Worm (Caenorhabditis elegans) whole organism, L1 larva: Measurements from ENCODE around the gene vglu-2.

Source experiments
- C04F5.9 ChIP-seq: sonication (generic microtip); optimal IDR thresholded peaks from 2 replicates; lab custom pipeline; 2016; ENCODE audit warnings: missing genetic modification characterization, missing compliant biosample characterization
- C16A3.4 ChIP-seq: fragments of 150-350 bp; optimal IDR thresholded peaks from 2 replicates; lab custom pipeline; 2014; ENCODE audit warnings: missing biosample characterization, missing genetic modification characterization
- Y116A8C.19 ChIP-seq: sonication (generic microtip); optimal IDR thresholded peaks from 2 replicates; lab custom pipeline; 2016; ENCODE audit warnings: missing compliant biosample characterization, missing genetic modification characterization, borderline replicate concordance
- ceh-8 ChIP-seq: fragments of 200-800 bp; sonication (Bioruptor generic); optimal IDR thresholded peaks from 2 replicates; lab custom pipeline; 2018; ENCODE audit warnings: mild to moderate bottlenecking, missing genetic modification characterization, moderate library complexity, missing compliant biosample characterization
- efl-1 ChIP-seq, 4 experiments: fragments of 150-350 bp; optimal IDR thresholded peaks in 3 of 4; peaks in 1 of 4; 1 replicate in 1 of 4; 2 replicates in 3 of 4; lab custom pipeline; 2014; ENCODE audit warnings: missing biosample characterization in 2 of 4, missing genetic modification characterization in 2 of 4, missing genetic modification reagents in 2 of 4
- efl-3 ChIP-seq: fragments of 200-800 bp; sonication (Bioruptor generic); optimal IDR thresholded peaks from 2 replicates; lab custom pipeline; 2018; ENCODE audit warnings: mild to moderate bottlenecking, missing genetic modification characterization, missing compliant biosample characterization
- egl-27 ChIP-seq, 2 experiments: fragments of 150-350 bp in 1 of 2; sonication (generic microtip); optimal IDR thresholded peaks; 3 replicates each; lab custom pipeline; 2017 to 2018; ENCODE audit warnings: missing biosample characterization in 2 of 2, missing genetic modification characterization in 2 of 2, missing genetic modification reagents in 2 of 2
- ets-5 ChIP-seq: fragments of 200-800 bp; sonication (Bioruptor generic); IDR thresholded peaks from 2 replicates; pipeline ENCODE4 v1.3.6; 2022; ENCODE audit warnings: missing genetic modification characterization, missing compliant biosample characterization
- fkh-8 ChIP-seq: sonication (generic microtip); optimal IDR thresholded peaks from 2 replicates; lab custom pipeline; 2016; ENCODE audit warnings: mild to moderate bottlenecking, missing genetic modification characterization, missing compliant biosample characterization
- jun-1 ChIP-seq: fragments of 150-350 bp; optimal IDR thresholded peaks from 2 replicates; lab custom pipeline; 2014; ENCODE audit warnings: missing biosample characterization, missing genetic modification reagents, missing genetic modification characterization
- lin-14 ChIP-seq: fragments of 200-800 bp; sonication (Bioruptor generic); optimal IDR thresholded peaks from 2 replicates; lab custom pipeline; 2018; ENCODE audit warnings: mild to moderate bottlenecking, missing genetic modification characterization, moderate library complexity, missing compliant biosample characterization
- lin-15B ChIP-seq: fragments of 150-350 bp; sonication (generic microtip); optimal IDR thresholded peaks from 3 replicates; lab custom pipeline; 2014; ENCODE audit warnings: missing biosample characterization, missing genetic modification characterization
- lsy-2 ChIP-seq, 2 experiments: fragments of 150-350 bp; optimal IDR thresholded peaks; 2 replicates each; lab custom pipeline; 2014; ENCODE audit warnings: missing biosample characterization in 2 of 2, missing genetic modification characterization in 2 of 2
- mef-2 ChIP-seq: fragments of 150-350 bp; optimal IDR thresholded peaks from 2 replicates; lab custom pipeline; 2014; ENCODE audit warnings: missing biosample characterization, missing genetic modification characterization
- mep-1 ChIP-seq: fragments of 150-350 bp; optimal IDR thresholded peaks from 2 replicates; lab custom pipeline; 2014; ENCODE audit warnings: missing biosample characterization, missing genetic modification characterization
- nhr-12 ChIP-seq: sonication (generic microtip); optimal IDR thresholded peaks from 2 replicates; lab custom pipeline; 2017; ENCODE audit warnings: missing biosample characterization, missing genetic modification characterization
- nhr-19 ChIP-seq: fragments of 200-800 bp; sonication (Bioruptor generic); conservative IDR thresholded peaks from 2 replicates; pipeline ENCODE4 v1.3.6; 2022; ENCODE audit warnings: missing genetic modification characterization, missing compliant biosample characterization
- nhr-237 ChIP-seq: fragments of 150-350 bp; optimal IDR thresholded peaks from 2 replicates; lab custom pipeline; 2014; ENCODE audit warnings: missing biosample characterization, missing genetic modification characterization
- nhr-47 ChIP-seq: sonication (generic microtip); optimal IDR thresholded peaks from 2 replicates; lab custom pipeline; 2016; ENCODE audit warnings: mild to moderate bottlenecking, missing genetic modification characterization, moderate library complexity, missing compliant biosample characterization
- nhr-84 ChIP-seq: sonication (generic microtip); optimal IDR thresholded peaks from 2 replicates; lab custom pipeline; 2017; ENCODE audit warnings: missing biosample characterization, missing genetic modification characterization
- nhr-85 ChIP-seq: sonication (generic microtip); peaks from one replicate; lab custom pipeline; 2016; ENCODE audit warnings: missing genetic modification characterization, inconsistent platforms, missing compliant biosample characterization
- nhr-90 ChIP-seq: sonication (generic microtip); optimal IDR thresholded peaks from 2 replicates; lab custom pipeline; 2016; ENCODE audit warnings: mild to moderate bottlenecking, missing genetic modification characterization, missing compliant biosample characterization; ENCODE audit not compliant: poor library complexity
- pag-3 ChIP-seq: sonication (generic microtip); optimal IDR thresholded peaks from 2 replicates; lab custom pipeline; 2017; ENCODE audit warnings: missing genetic modification characterization, mild to moderate bottlenecking, missing compliant biosample characterization, antibody characterized with exemption, borderline replicate concordance; ENCODE audit not compliant: insufficient read depth
- pax-3 ChIP-seq: fragments of 200-800 bp; sonication (Bioruptor generic); optimal IDR thresholded peaks from 2 replicates; lab custom pipeline; 2018; ENCODE audit warnings: mild to moderate bottlenecking, missing genetic modification characterization, moderate library complexity, missing compliant biosample characterization
- pqm-1 ChIP-seq: sonication (generic microtip); optimal IDR thresholded peaks from 3 replicates; lab custom pipeline; 2017; ENCODE audit warnings: missing biosample characterization, missing genetic modification characterization
- rnt-1 ChIP-seq: sonication (generic microtip); optimal IDR thresholded peaks from 2 replicates; lab custom pipeline; 2016; ENCODE audit warnings: mild to moderate bottlenecking, missing genetic modification characterization, moderate library complexity, missing compliant biosample characterization
- sptf-1 ChIP-seq: fragments of 150-350 bp; optimal IDR thresholded peaks from 2 replicates; lab custom pipeline; 2014; ENCODE audit warnings: missing biosample characterization, missing genetic modification characterization
- swsn-7 ChIP-seq: sonication (generic microtip); optimal IDR thresholded peaks from 2 replicates; lab custom pipeline; 2016; ENCODE audit warnings: missing genetic modification characterization, missing compliant biosample characterization
- unc-130 ChIP-seq: fragments of 150-350 bp; optimal IDR thresholded peaks from 2 replicates; lab custom pipeline; 2017; ENCODE audit warnings: missing biosample characterization, missing genetic modification characterization, inconsistent platforms
- unc-62 ChIP-seq: fragments of 150-350 bp; optimal IDR thresholded peaks from 2 replicates; lab custom pipeline; 2014; ENCODE audit warnings: missing biosample characterization, missing genetic modification reagents, missing genetic modification characterization
- unc-86 ChIP-seq: sonication (generic microtip); optimal IDR thresholded peaks from 2 replicates; lab custom pipeline; 2016; ENCODE audit warnings: missing genetic modification characterization, missing compliant biosample characterization
- unc-98 ChIP-seq: fragments of 200-800 bp; sonication (Bioruptor generic); IDR thresholded peaks from 2 replicates; pipeline ENCODE4 v1.3.6; 2022; ENCODE audit warnings: missing genetic modification characterization, missing compliant biosample characterization
- vab-15 ChIP-seq: sonication (generic microtip); optimal IDR thresholded peaks from 2 replicates; lab custom pipeline; 2017; ENCODE audit warnings: missing genotype, mild to moderate bottlenecking, missing genetic modification characterization, missing compliant biosample characterization
- zip-4 ChIP-seq: fragments of 200-800 bp; sonication (Bioruptor generic); optimal IDR thresholded peaks from 2 replicates; lab custom pipeline; 2018; ENCODE audit warnings: mild to moderate bottlenecking, missing genetic modification characterization, moderate library complexity, missing compliant biosample characterization

vglu-2 gene

DNA sequence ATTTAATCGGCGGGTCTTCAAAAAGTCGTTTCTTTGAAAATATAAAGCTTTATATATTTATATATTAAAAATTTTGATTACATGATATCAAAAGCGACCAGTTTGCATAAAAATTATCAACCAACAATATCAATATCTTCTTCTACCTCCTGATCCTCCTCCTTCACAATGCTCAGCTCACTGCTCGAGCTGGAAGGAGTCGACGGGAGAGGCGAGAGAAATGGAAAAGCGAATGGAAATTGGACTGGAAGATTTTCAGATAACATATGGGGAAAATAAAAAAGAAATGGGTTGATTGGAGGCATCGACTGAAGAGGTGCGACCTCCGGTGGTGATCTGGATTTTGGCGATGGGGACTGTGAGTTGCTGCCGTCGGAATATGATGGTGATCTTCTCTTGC is 45.0 kb downstream of the vglu-2 start:
- TF ChIP-seq efl-1 (optimal IDR thresholded peaks at IDR 0.05; lab: Kevin White, UChicago), result no peak
- TF ChIP-seq efl-1 (GFP tag; optimal IDR thresholded peaks at IDR 0.05 in 1 of 2; lab: Kevin White, UChicago), result peak in 1 of 2 experiments; percentile 56
- TF ChIP-seq swsn-7 (tag; lab: Kevin White, UChicago), result no peak

DNA sequence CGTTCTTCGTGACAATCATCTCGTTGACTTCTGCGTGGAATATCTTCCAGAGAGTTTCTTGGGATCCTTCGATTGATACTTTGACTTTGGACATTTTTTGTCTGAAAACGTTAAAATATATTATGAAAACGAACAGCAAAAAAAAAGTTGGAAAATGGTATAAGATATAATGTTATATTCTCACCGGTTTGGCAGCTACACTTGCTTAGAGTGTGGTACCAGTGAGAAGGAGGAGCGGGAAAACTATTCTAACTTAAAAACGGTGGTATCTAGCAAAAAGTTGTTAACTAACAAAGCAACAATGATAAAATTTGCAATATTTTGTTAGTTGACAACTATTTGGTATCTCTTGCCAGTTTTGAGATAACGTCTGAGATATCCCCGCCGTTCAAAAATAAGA is 46.8 kb downstream of the vglu-2 start, which contains the start of gene tbx-9:
Gene tbx-9, minus strand, starts transcription at position 101 of the 400 bp plus-strand sequence.
- TF ChIP-seq pag-3 (tag; lab: Kevin White, UChicago), result no peak
- TF ChIP-seq efl-1 (optimal IDR thresholded peaks at IDR 0.05; lab: Kevin White, UChicago), result no peak
- TF ChIP-seq efl-1 (GFP tag; optimal IDR thresholded peaks at IDR 0.05 in 1 of 2; lab: Kevin White, UChicago), result no peak
- TF ChIP-seq nhr-237 (tag; lab: Kevin White, UChicago), result no peak
- TF ChIP-seq vab-15, result no peak
- TF ChIP-seq unc-130 (tag; lab: Kevin White, UChicago), result no peak
- TF ChIP-seq unc-62 (GFP tag; lab: Kevin White, UChicago), result no peak
- TF ChIP-seq lin-15B (tag; lab: Kevin White, UChicago), result no peak
- TF ChIP-seq lin-14 (GFP tag; lab: Kevin White, UChicago), result no peak
- no peak for TF ChIP-seq ets-5
- TF ChIP-seq fkh-8 (tag; lab: Kevin White, UChicago), result no peak
- TF ChIP-seq sptf-1, result no peak
- no peak for TF ChIP-seq Y116A8C.19 (tag; lab: Kevin White, UChicago)
- no peak for TF ChIP-seq nhr-84
- no peak for TF ChIP-seq zip-4 (GFP tag; lab: Kevin White, UChicago)
- no peak for TF ChIP-seq C16A3.4 (tag; lab: Kevin White, UChicago)
- no peak for TF ChIP-seq jun-1 (tag; lab: Kevin White, UChicago)
- no peak for TF ChIP-seq mef-2 (tag; lab: Kevin White, UChicago)

DNA sequence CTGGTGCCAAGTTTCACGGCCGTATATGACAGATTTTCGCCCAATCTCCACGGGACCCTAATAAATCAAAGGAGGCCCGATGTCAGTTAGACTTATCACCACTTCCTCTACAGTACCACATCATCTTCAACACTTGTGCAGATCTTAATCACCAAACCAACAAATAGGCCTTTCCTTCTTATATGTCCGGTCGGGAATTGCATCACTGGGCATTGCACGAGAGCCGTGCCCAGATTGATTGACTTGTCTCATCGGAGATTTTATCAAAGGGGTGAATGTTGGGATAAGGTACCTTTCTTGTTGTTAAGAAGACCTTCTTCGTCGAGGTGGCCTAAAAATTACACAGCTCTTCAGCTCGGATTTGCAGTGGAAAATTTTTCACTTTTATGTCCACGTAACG is 49.8 kb downstream of the vglu-2 start:
- TF ChIP-seq nhr-47 (no peak), efl-1 (optimal IDR thresholded peaks at IDR 0.05; lab: Kevin White, UChicago) (no peak), efl-1 (GFP tag; optimal IDR thresholded peaks at IDR 0.05 in 1 of 2; lab: Kevin White, UChicago) (peak in 1 of 2 experiments; percentile 20), nhr-85 (tag; lab: Kevin White, UChicago) (peak; percentile 36)

DNA sequence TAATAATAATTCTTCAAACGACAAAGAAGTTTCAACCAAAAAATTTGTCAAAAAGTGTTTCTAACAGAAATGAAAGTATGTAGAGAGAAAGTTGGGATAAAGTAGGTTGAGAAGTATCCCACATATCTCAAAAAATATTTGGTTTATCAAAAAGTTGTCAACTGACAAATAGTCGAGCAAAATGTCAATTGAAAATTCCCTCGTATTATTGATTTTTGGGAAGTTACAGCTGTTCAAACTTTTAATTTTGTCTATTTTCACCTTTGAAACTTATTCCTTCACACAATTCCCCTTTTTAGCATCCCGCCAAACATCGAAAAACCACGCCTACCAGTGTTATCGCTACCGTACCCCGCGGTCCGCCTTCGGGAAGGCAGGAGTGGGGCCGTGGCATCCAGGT is 52.1 kb downstream of the vglu-2 start, which contains the start of gene tbx-8:
Gene tbx-8, plus strand, starts transcription at position 301 of the 400 bp plus-strand sequence.
- no peak for TF ChIP-seq ceh-8
- TF ChIP-seq C04F5.9 (tag; lab: Kevin White, UChicago), result no peak
- no peak for TF ChIP-seq lsy-2 (tag; optimal IDR thresholded peaks at IDR 0.05; lab: Kevin White, UChicago)
- no peak for TF ChIP-seq egl-27 (tag; optimal IDR thresholded peaks at IDR 0.05; lab: Kevin White, UChicago)
- TF ChIP-seq swsn-7 (tag; lab: Kevin White, UChicago), result no peak
- TF ChIP-seq pqm-1 (tag; lab: Kevin White, UChicago), result no peak
- TF ChIP-seq nhr-19 (GFP tag; lab: Robert Waterston, UW), result no peak
- TF ChIP-seq fkh-8 (tag; lab: Kevin White, UChicago), result no peak
- TF ChIP-seq rnt-1 (tag; lab: Kevin White, UChicago), result no peak
- no peak for TF ChIP-seq pax-3 (tag; lab: Kevin White, UChicago)
- TF ChIP-seq unc-86, result no peak
- no peak for TF ChIP-seq nhr-12 (tag; lab: Kevin White, UChicago)
- no peak for TF ChIP-seq sptf-1
- no peak for TF ChIP-seq nhr-90
- no peak for TF ChIP-seq mep-1 (tag; lab: Kevin White, UChicago)
- TF ChIP-seq lin-15B (tag; lab: Kevin White, UChicago), result no peak
- TF ChIP-seq efl-3 (GFP tag; lab: Kevin White, UChicago), result no peak
- no peak for TF ChIP-seq unc-98 (GFP tag; lab: Robert Waterston, UW)
